Worm (Caenorhabditis elegans): Measurements from ENCODE around the gene tmed-1.
A peak's percentile ranks its signal among the peaks of the same experiment; 100 is the strongest.

Gene tmed-1

DNA sequence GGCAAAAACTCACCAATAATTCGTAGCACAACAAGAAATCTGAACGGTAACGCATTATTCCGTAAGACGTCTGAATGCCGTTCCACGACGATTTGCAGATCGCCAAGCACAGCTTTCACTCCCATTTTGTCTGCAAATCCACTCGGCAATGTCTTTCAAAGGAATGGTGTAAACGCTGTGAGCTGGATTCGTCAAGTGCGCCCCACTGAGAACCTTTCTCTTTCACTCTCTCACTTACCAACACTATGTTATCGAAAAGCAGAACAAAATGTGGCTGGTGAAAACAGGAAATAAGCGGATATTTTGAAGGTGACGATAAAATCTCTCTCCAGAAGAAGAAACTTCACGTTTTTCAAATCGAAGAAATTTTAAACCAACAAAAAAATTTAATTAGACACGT, 10.9 kb upstream of the tmed-1 start:
- TF ChIP-seq nhr-237 (tag; optimal IDR thresholded peaks at IDR 0.05) (peak; percentile 11), mep-1 (tag; optimal IDR thresholded peaks at IDR 0.05) (peak; percentile 35), ham-2 (GFP tag; optimal IDR thresholded peaks at IDR 0.05) (peak; percentile 36), lsy-2 (tag; optimal IDR thresholded peaks at IDR 0.05) (peak; percentile 28), M03D4.4 (tag; optimal IDR thresholded peaks at IDR 0.05) (no peak), blmp-1 (tag; optimal IDR thresholded peaks at IDR 0.05) (peak; percentile 58)

DNA sequence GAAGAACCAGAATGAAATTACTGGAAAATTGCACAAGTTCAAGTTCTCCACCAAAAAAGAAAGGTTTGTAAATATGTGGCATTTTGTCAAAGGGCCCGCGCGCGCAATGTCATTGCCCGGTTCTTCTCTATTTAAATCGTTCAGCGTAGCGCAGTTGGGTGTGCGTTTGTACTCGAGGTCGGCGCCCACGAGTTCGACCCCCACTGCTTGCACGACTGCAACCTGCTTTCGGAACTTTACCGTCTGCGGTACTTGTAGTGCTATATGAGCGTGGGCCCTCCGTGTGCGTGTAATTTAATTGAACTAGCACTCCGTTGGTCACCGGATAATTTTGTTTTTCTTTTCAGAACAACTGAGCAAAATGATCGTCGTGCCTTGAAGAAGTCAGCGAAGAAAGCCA, 8.5 kb upstream of the tmed-1 start:
- TF ChIP-seq mep-1 (tag; optimal IDR thresholded peaks at IDR 0.05) (no peak), flh-1 (GFP tag; optimal IDR thresholded peaks at IDR 0.05) (peak; percentile 25), sem-2 (GFP tag; optimal IDR thresholded peaks at IDR 0.05) (peak; percentile 42), nhr-28 (tag; optimal IDR thresholded peaks at IDR 0.05) (no peak), ztf-11 (tag; optimal IDR thresholded peaks at IDR 0.05) (no peak), M03D4.4 (tag; optimal IDR thresholded peaks at IDR 0.05) (peak; percentile 82), unc-39 (tag; optimal IDR thresholded peaks at IDR 0.05) (no peak), elt-1 (tag; optimal IDR thresholded peaks at IDR 0.05; ENCODE audit: borderline replicate concordance, insufficient read depth) (peak; percentile 23), lsy-2 (tag; optimal IDR thresholded peaks at IDR 0.05) (no peak), pha-4 (tag; optimal IDR thresholded peaks at IDR 0.05) (peak; percentile 65), tbx-8 (GFP tag; optimal IDR thresholded peaks at IDR 0.05) (peak; percentile 77), lin-32 (GFP tag; optimal IDR thresholded peaks at IDR 0.05) (peak; percentile 68), snpc-4 (tag; optimal IDR thresholded peaks at IDR 0.05) (no peak), elt-3 (tag; optimal IDR thresholded peaks at IDR 0.05) (no peak), ces-1 (GFP tag; optimal IDR thresholded peaks at IDR 0.05) (no peak), blmp-1 (tag; optimal IDR thresholded peaks at IDR 0.05) (no peak), nhr-76 (tag; optimal IDR thresholded peaks at IDR 0.05) (no peak), nhr-2 (tag; optimal IDR thresholded peaks at IDR 0.05) (no peak), cnd-1 (tag; optimal IDR thresholded peaks at IDR 0.05) (peak; percentile 77), ceh-39 (tag; optimal IDR thresholded peaks at IDR 0.05) (no peak), ceh-83 (GFP tag; optimal IDR thresholded peaks at IDR 0.05) (peak; percentile 80), lin-13 (tag; optimal IDR thresholded peaks at IDR 0.05) (no peak), unc-62 (GFP tag; optimal IDR thresholded peaks at IDR 0.05) (no peak), unc-120 (tag; optimal IDR thresholded peaks at IDR 0.05; ENCODE audit: poor library complexity, severe bottlenecking) (peak; percentile 57), nhr-237 (tag; optimal IDR thresholded peaks at IDR 0.05) (no peak), zip-8 (tag; optimal IDR thresholded peaks at IDR 0.05) (no peak), bed-3 (GFP tag; optimal IDR thresholded peaks at IDR 0.05) (no peak), mls-2 (tag; optimal IDR thresholded peaks at IDR 0.05) (peak; percentile 84), drap-1 (GFP tag; optimal IDR thresholded peaks at IDR 0.05) (peak; percentile 75), ham-2 (GFP tag; optimal IDR thresholded peaks at IDR 0.05) (peak; percentile 88), sptf-1 (tag; optimal IDR thresholded peaks at IDR 0.05) (peak; percentile 83), mab-5 (tag; optimal IDR thresholded peaks at IDR 0.05) (no peak), hlh-1 (tag; optimal IDR thresholded peaks at IDR 0.05) (no peak), nhr-12 (tag; optimal IDR thresholded peaks at IDR 0.05) (no peak), ceh-43 (GFP tag; optimal IDR thresholded peaks at IDR 0.05) (peak; percentile 62)

- TF ChIP-seq ham-2 (GFP tag; optimal IDR thresholded peaks at IDR 0.05) = no peak
- TF ChIP-seq ces-1 (GFP tag; optimal IDR thresholded peaks at IDR 0.05) = no peak
- no peak for TF ChIP-seq ceh-43 (GFP tag; optimal IDR thresholded peaks at IDR 0.05)
- no peak for TF ChIP-seq zip-8 (tag; optimal IDR thresholded peaks at IDR 0.05)
- TF ChIP-seq lsy-2 (tag; optimal IDR thresholded peaks at IDR 0.05) = no peak
- TF ChIP-seq unc-39 (tag; optimal IDR thresholded peaks at IDR 0.05) = no peak
- TF ChIP-seq ceh-83 (GFP tag; optimal IDR thresholded peaks at IDR 0.05) = no peak
- TF ChIP-seq blmp-1 (tag; optimal IDR thresholded peaks at IDR 0.05) = no peak
- TF ChIP-seq snpc-4 (tag; optimal IDR thresholded peaks at IDR 0.05) = no peak
- TF ChIP-seq nhr-76 (tag; optimal IDR thresholded peaks at IDR 0.05) = no peak
- TF ChIP-seq mab-5 (tag; optimal IDR thresholded peaks at IDR 0.05) = no peak
- no peak for TF ChIP-seq lin-13 (tag; optimal IDR thresholded peaks at IDR 0.05)
- TF ChIP-seq ztf-11 (tag; optimal IDR thresholded peaks at IDR 0.05) = no peak
- no peak for TF ChIP-seq pha-4 (tag; optimal IDR thresholded peaks at IDR 0.05)
Observed at ce11 chrIV:12085120-12085519, 7.2 kb upstream of the tmed-1 start, which contains the start of gene rbm-34. Gene rbm-34, plus strand, starts transcription at chrIV:12085420.

DNA sequence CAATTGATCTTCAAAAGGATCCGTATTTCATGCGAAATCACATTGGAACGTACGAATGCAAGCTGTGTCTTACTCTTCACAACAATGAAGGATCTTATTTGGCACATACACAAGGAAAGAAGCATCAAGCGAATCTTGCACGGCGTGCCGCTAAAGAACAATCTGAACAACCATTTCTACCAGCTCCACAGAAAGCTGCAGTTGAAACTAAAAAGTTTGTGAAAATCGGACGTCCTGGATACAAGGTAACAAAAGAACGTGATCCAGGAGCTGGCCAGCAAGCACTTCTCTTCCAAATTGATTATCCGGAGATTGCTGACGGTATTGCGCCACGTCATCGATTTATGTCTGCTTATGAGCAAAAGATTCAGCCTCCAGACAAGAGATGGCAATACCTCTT, 6.6 kb upstream of the tmed-1 start:
- TF ChIP-seq sem-2 (GFP tag; optimal IDR thresholded peaks at IDR 0.05) (no peak), tbx-8 (GFP tag; optimal IDR thresholded peaks at IDR 0.05) (no peak), sptf-1 (tag; optimal IDR thresholded peaks at IDR 0.05) (no peak), nhr-28 (tag; optimal IDR thresholded peaks at IDR 0.05) (no peak), mab-5 (tag; optimal IDR thresholded peaks at IDR 0.05) (no peak), nhr-12 (tag; optimal IDR thresholded peaks at IDR 0.05) (no peak), ceh-39 (tag; optimal IDR thresholded peaks at IDR 0.05) (no peak), nhr-2 (tag; optimal IDR thresholded peaks at IDR 0.05) (no peak), lin-32 (GFP tag; optimal IDR thresholded peaks at IDR 0.05) (no peak), unc-39 (tag; optimal IDR thresholded peaks at IDR 0.05) (no peak)

Measured in whole organism, mixed stage, embryonic.